Fruit fly (Drosophila melanogaster): ENCODE results near the gene Kaz.

dm6 chr3R:24841635-24842034, 11.9 kb upstream of the Kaz start, which contains the start of gene Esp:
- no peak for TF ChIP-seq CG15710 (tag; optimal IDR thresholded peaks at IDR 0.05)
- no peak for TF ChIP-seq Ets98B (GFP tag; IDR thresholded peaks at IDR 0.05)
- no peak for TF ChIP-seq CG17806 (tag; optimal IDR thresholded peaks at IDR 0.05)
- no peak for TF ChIP-seq Snoo (tag; optimal IDR thresholded peaks at IDR 0.05)

All from whole organism, pupa.